Fruit fly (Drosophila melanogaster) whole organism, adult: ENCODE results near the gene CG33301.

ENCODE experiments used
- CG11617 ChIP-seq: fragments of 200-800 bp; sonication (Bioruptor generic); optimal IDR thresholded peaks from 2 replicates; lab custom pipeline; 2017; ENCODE audit warnings: mild to moderate bottlenecking, missing biosample characterization, missing genetic modification reagents, missing genetic modification characterization
- CG12768 ChIP-seq: fragments of 200-800 bp; sonication (Bioruptor generic); optimal IDR thresholded peaks from 2 replicates; lab custom pipeline; 2017; ENCODE audit warnings: missing biosample characterization, missing genetic modification characterization, mild to moderate bottlenecking, moderate library complexity, missing genetic modification reagents
- CG14711 ChIP-seq: fragments of 200-800 bp; sonication (Bioruptor generic); optimal IDR thresholded peaks from 2 replicates; lab custom pipeline; 2018; ENCODE audit warnings: missing biosample characterization, mild to moderate bottlenecking, missing genetic modification characterization, moderate library complexity
- CG1620 ChIP-seq: fragments of 200-800 bp; sonication (Bioruptor generic); optimal IDR thresholded peaks from 2 replicates; lab custom pipeline; 2016; ENCODE audit warnings: missing biosample characterization, missing genetic modification characterization
- CG33017 ChIP-seq: fragments of 200-800 bp; sonication (Bioruptor generic); optimal IDR thresholded peaks from 2 replicates; lab custom pipeline; 2018; ENCODE audit warnings: missing biosample characterization, mild to moderate bottlenecking, missing genetic modification characterization, moderate library complexity
- CG5204 ChIP-seq: fragments of 200-800 bp; sonication (Bioruptor generic); optimal IDR thresholded peaks from 2 replicates; lab custom pipeline; 2016; ENCODE audit warnings: missing biosample characterization, missing genetic modification characterization
- CG7045 ChIP-seq: fragments of 200-800 bp; sonication (Bioruptor generic); optimal IDR thresholded peaks from 2 replicates; lab custom pipeline; 2017; ENCODE audit warnings: missing biosample characterization, mild to moderate bottlenecking, missing genetic modification characterization
- CG7101 ChIP-seq: fragments of 200-800 bp; sonication (Bioruptor generic); optimal IDR thresholded peaks from 2 replicates; lab custom pipeline; 2018; ENCODE audit warnings: missing biosample characterization, mild to moderate bottlenecking, missing genetic modification characterization, moderate library complexity
- Clk ChIP-seq: fragments of 200-800 bp; sonication (Bioruptor generic); optimal IDR thresholded peaks from 2 replicates; lab custom pipeline; 2017; ENCODE audit warnings: missing biosample characterization, missing genetic modification characterization
- Crg-1 ChIP-seq: fragments of 200-800 bp; sonication (Bioruptor generic); optimal IDR thresholded peaks from 2 replicates; lab custom pipeline; 2016; ENCODE audit warnings: missing biosample characterization, missing genetic modification characterization
- Hr96 ChIP-seq: fragments of 200-800 bp; sonication (Bioruptor generic); optimal IDR thresholded peaks from 2 replicates; lab custom pipeline; 2016; ENCODE audit warnings: missing biosample characterization, missing genetic modification characterization
- Mnt ChIP-seq: fragments of 200-800 bp; sonication (Bioruptor generic); optimal IDR thresholded peaks from 2 replicates; lab custom pipeline; 2016; ENCODE audit warnings: missing biosample characterization, mild to moderate bottlenecking, missing genetic modification characterization
- bab1 ChIP-seq: fragments of 200-800 bp; sonication (Bioruptor generic); optimal IDR thresholded peaks from 3 replicates; lab custom pipeline; 2019; ENCODE audit warnings: missing biosample characterization, mild to moderate bottlenecking, missing genetic modification characterization, moderate library complexity
- cic ChIP-seq: fragments of 200-800 bp; sonication (Bioruptor generic); optimal IDR thresholded peaks from 2 replicates; lab custom pipeline; 2017; ENCODE audit warnings: missing biosample characterization, mild to moderate bottlenecking, missing genetic modification characterization, moderate library complexity
- cnc ChIP-seq, 2 experiments: fragments of >200 bp; optimal IDR thresholded peaks; 2 replicates each; lab custom pipeline; 2017
- kay ChIP-seq: fragments of 200-800 bp; sonication (Bioruptor generic); peaks from one replicate; lab custom pipeline; 2016; ENCODE audit warnings: missing biosample characterization, missing genetic modification characterization, borderline replicate concordance
- ovo ChIP-seq: fragments of 200-800 bp; sonication (Bioruptor generic); optimal IDR thresholded peaks from 2 replicates; lab custom pipeline; 2016; ENCODE audit warnings: missing biosample characterization, missing genetic modification characterization
- pad ChIP-seq: fragments of 200-800 bp; sonication (Bioruptor generic); optimal IDR thresholded peaks from 3 replicates; lab custom pipeline; 2017; ENCODE audit warnings: missing biosample characterization, missing genetic modification characterization, mild to moderate bottlenecking, moderate library complexity, missing genetic modification reagents
- tj ChIP-seq: fragments of 200-800 bp; sonication (Bioruptor generic); optimal IDR thresholded peaks from 3 replicates; lab custom pipeline; 2017; ENCODE audit warnings: missing biosample characterization, mild to moderate bottlenecking, missing genetic modification characterization, moderate library complexity
- toe ChIP-seq: fragments of 200-800 bp; sonication (Bioruptor generic); optimal IDR thresholded peaks from 2 replicates; lab custom pipeline; 2016; ENCODE audit warnings: missing biosample characterization, missing genetic modification characterization

The CG33301 gene

dm6 chr2L:10032415-10032814 is 17.0 kb upstream of the CG33301 start, which contains the start of gene obst-B:
obst-B (plus strand) TSS chr2L:10032690.
- TF ChIP-seq Crg-1 (GFP tag; lab: Kevin White, UChicago) (no peak), CG7045 (no peak), kay (no peak), Clk (GFP tag; lab: Kevin White, UChicago) (no peak), ovo (GFP tag; lab: Kevin White, UChicago) (no peak), pad (GFP tag; lab: Kevin White, UChicago) (no peak), bab1 (GFP tag; lab: Kevin White, UChicago) (no peak), CG11617 (no peak), Hr96 (no peak), CG5204 (no peak)

dm6 chr2L:10033410-10033809 is 16.0 kb upstream of the CG33301 start:
- TF ChIP-seq Crg-1 (GFP tag; lab: Kevin White, UChicago) (no peak), CG12768 (GFP tag; lab: Kevin White, UChicago) (no peak), cnc (optimal IDR thresholded peaks at IDR 0.05; lab: Kevin White, UChicago) (no peak)

- TF ChIP-seq cnc (optimal IDR thresholded peaks at IDR 0.05; lab: Kevin White, UChicago) (no peak), CG7045 (no peak), CG11617 (no peak), tj (GFP tag; lab: Kevin White, UChicago) (no peak), CG14711 (tag; lab: Kevin White, UChicago) (no peak), cic (GFP tag; lab: Kevin White, UChicago) (no peak), Hr96 (no peak)
These were observed 13.5 kb upstream of the CG33301 start for dm6 chr2L:10035786-10036364.

- no peak for TF ChIP-seq Mnt (GFP tag; lab: Kevin White, UChicago)
These were observed 4.3 kb downstream of the CG33301 start, which contains the start of gene Cpr31A for dm6 chr2L:10053583-10054263. Cpr31A (plus strand) TSS chr2L:10054213.

dm6 chr2L:10056705-10057104 is 7.3 kb downstream of the CG33301 start, which contains the start of gene Pen:
Pen (plus strand) TSS chr2L:10056900.
- TF ChIP-seq ovo (GFP tag; lab: Kevin White, UChicago) (no peak), bab1 (GFP tag; lab: Kevin White, UChicago) (no peak), kay (no peak), CG14711 (tag; lab: Kevin White, UChicago) (no peak), cnc (optimal IDR thresholded peaks at IDR 0.05; lab: Kevin White, UChicago) (no peak), cic (GFP tag; lab: Kevin White, UChicago) (no peak), CG1620 (GFP tag; lab: Kevin White, UChicago) (no peak), tj (GFP tag; lab: Kevin White, UChicago) (no peak), CG33017 (tag; lab: Kevin White, UChicago) (no peak), Crg-1 (GFP tag; lab: Kevin White, UChicago) (no peak), pad (GFP tag; lab: Kevin White, UChicago) (no peak), CG7045 (no peak), toe (GFP tag; lab: Kevin White, UChicago) (no peak), Mnt (GFP tag; lab: Kevin White, UChicago) (no peak), Hr96 (no peak)

dm6 chr2L:10057236-10057635 is 7.9 kb downstream of the CG33301 start:
- TF ChIP-seq tj (GFP tag; lab: Kevin White, UChicago) = no peak
- peak; percentile 52 for TF ChIP-seq CG7101 (tag; lab: Kevin White, UChicago)
- TF ChIP-seq Crg-1 (GFP tag; lab: Kevin White, UChicago) = no peak
- TF ChIP-seq cnc (optimal IDR thresholded peaks at IDR 0.05; lab: Kevin White, UChicago) = no peak
- peak; percentile 27 for TF ChIP-seq Hr96
- TF ChIP-seq cic (GFP tag; lab: Kevin White, UChicago) = no peak
- TF ChIP-seq CG12768 (GFP tag; lab: Kevin White, UChicago) = no peak
- no peak for TF ChIP-seq CG5204
- TF ChIP-seq Mnt (GFP tag; lab: Kevin White, UChicago) = no peak
- TF ChIP-seq CG1620 (GFP tag; lab: Kevin White, UChicago) = peak; percentile 3
- TF ChIP-seq bab1 (GFP tag; lab: Kevin White, UChicago) = peak; percentile 86
- TF ChIP-seq CG11617 = no peak
- TF ChIP-seq pad (GFP tag; lab: Kevin White, UChicago) = peak; percentile 65
- no peak for TF ChIP-seq toe (GFP tag; lab: Kevin White, UChicago)
- no peak for TF ChIP-seq CG33017 (tag; lab: Kevin White, UChicago)
- TF ChIP-seq ovo (GFP tag; lab: Kevin White, UChicago) = no peak
- TF ChIP-seq Clk (GFP tag; lab: Kevin White, UChicago) = no peak
- no peak for TF ChIP-seq CG7045
- TF ChIP-seq CG14711 (tag; lab: Kevin White, UChicago) = peak; percentile 56
- no peak for TF ChIP-seq kay

dm6 chr2L:10060516-10060915 is 11.1 kb downstream of the CG33301 start, which contains the start of gene Spn31A:
Spn31A (plus strand) TSS chr2L:10060816.
- no peak for TF ChIP-seq CG14711 (tag; lab: Kevin White, UChicago)
- TF ChIP-seq bab1 (GFP tag; lab: Kevin White, UChicago) = no peak
- no peak for TF ChIP-seq Hr96
- TF ChIP-seq Clk (GFP tag; lab: Kevin White, UChicago) = no peak
- no peak for TF ChIP-seq kay
- no peak for TF ChIP-seq cnc (optimal IDR thresholded peaks at IDR 0.05; lab: Kevin White, UChicago)
- TF ChIP-seq ovo (GFP tag; lab: Kevin White, UChicago) = no peak
- TF ChIP-seq CG5204 = no peak
- TF ChIP-seq CG1620 (GFP tag; lab: Kevin White, UChicago) = no peak
- TF ChIP-seq CG11617 = no peak
- TF ChIP-seq CG7101 (tag; lab: Kevin White, UChicago) = no peak
- TF ChIP-seq CG7045 = no peak
- TF ChIP-seq tj (GFP tag; lab: Kevin White, UChicago) = no peak
- no peak for TF ChIP-seq cic (GFP tag; lab: Kevin White, UChicago)
- no peak for TF ChIP-seq CG33017 (tag; lab: Kevin White, UChicago)
- no peak for TF ChIP-seq Crg-1 (GFP tag; lab: Kevin White, UChicago)
- no peak for TF ChIP-seq pad (GFP tag; lab: Kevin White, UChicago)
- no peak for TF ChIP-seq toe (GFP tag; lab: Kevin White, UChicago)
- no peak for TF ChIP-seq CG12768 (GFP tag; lab: Kevin White, UChicago)
